Worm (Caenorhabditis elegans) whole organism, L4 larva: Measurements from ENCODE around the gene T11F8.12.

ENCODE experiments used
- F49E8.2 ChIP-seq: sonication (generic microtip); optimal IDR thresholded peaks from 2 replicates; lab custom pipeline; 2016; ENCODE audit warnings: missing compliant biosample characterization, mild to moderate bottlenecking, missing genetic modification characterization, borderline replicate concordance
- daf-12 ChIP-seq: fragments of 150-350 bp; optimal IDR thresholded peaks from 2 replicates; lab custom pipeline; 2014; ENCODE audit warnings: missing biosample characterization, missing genetic modification reagents, missing genetic modification characterization
- daf-19 ChIP-seq: fragments of 200-800 bp; sonication (Bioruptor generic); conservative IDR thresholded peaks from 2 replicates; pipeline ENCODE4 v1.3.6; 2022; ENCODE audit warnings: missing genetic modification characterization, missing compliant biosample characterization
- duxl-1 ChIP-seq: sonication (generic microtip); optimal IDR thresholded peaks from 2 replicates; lab custom pipeline; 2016; ENCODE audit warnings: mild to moderate bottlenecking, missing genetic modification characterization, moderate library complexity, missing compliant biosample characterization; ENCODE audit not compliant: poor library complexity
- dve-1 ChIP-seq: sonication (generic microtip); optimal IDR thresholded peaks from 2 replicates; lab custom pipeline; 2017; ENCODE audit warnings: antibody characterized with exemption, mild to moderate bottlenecking, missing genetic modification characterization, missing compliant biosample characterization; ENCODE audit not compliant: insufficient read depth
- snpc-4 ChIP-seq: fragments of 150-350 bp; optimal IDR thresholded peaks from 2 replicates; lab custom pipeline; 2014; ENCODE audit warnings: missing biosample characterization, missing genetic modification characterization

Gene T11F8.12

DNA sequence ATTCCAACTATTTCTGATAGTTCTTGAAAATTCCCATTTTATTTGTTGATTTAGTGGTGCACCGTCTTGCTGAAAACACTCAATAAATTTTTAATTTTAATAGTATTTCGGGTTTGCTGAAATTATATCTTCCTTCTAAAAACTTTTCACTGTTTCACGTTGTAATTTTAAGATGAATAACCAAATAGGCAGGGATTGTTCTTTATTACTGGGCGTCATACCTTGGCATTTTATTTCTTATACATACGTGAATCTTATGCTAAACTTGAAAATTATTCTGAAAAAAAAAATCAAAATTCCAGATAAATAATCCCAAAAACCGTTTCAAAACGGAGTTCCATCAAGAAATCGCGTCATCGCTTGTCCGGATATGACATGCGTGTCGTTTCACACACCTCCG, 43.4 kb downstream of the T11F8.12 start, which contains the start of gene mgl-3:
Gene mgl-3, plus strand, starts transcription at position 301 of the 400 bp plus-strand sequence.
- TF ChIP-seq dve-1 (tag; lab: Kevin White, UChicago) (no peak), daf-19 (GFP tag; lab: Robert Waterston, UW) (no peak), snpc-4 (tag; lab: Kevin White, UChicago) (no peak), daf-12 (tag; lab: Kevin White, UChicago) (no peak), duxl-1 (tag; lab: Kevin White, UChicago) (no peak), F49E8.2 (tag; lab: Kevin White, UChicago) (no peak)
